Fruit fly (Drosophila melanogaster) whole organism, prepupa: Measurements from ENCODE around the gene CAH7.

Experiments
- CG10631 ChIP-seq: fragments of 200-800 bp; sonication (Bioruptor generic); optimal IDR thresholded peaks from 2 replicates; lab custom pipeline; 2016; ENCODE audit warnings: missing biosample characterization, missing genetic modification characterization
- CG11294 ChIP-seq: fragments of 200-800 bp; sonication (Bioruptor generic); IDR thresholded peaks from 2 replicates; pipeline ENCODE4 v1.3.6; 2022; ENCODE audit warnings: missing biosample characterization, missing genetic modification characterization
- CG11762 ChIP-seq: fragments of 200-800 bp; sonication (Bioruptor generic); optimal IDR thresholded peaks from 3 replicates; lab custom pipeline; 2016; ENCODE audit warnings: missing biosample characterization, missing genetic modification characterization; ENCODE audit not compliant: insufficient read depth
- CG16779 ChIP-seq: fragments of 200-800 bp; sonication (Bioruptor generic); optimal IDR thresholded peaks from 3 replicates; lab custom pipeline; 2017; ENCODE audit warnings: missing biosample characterization, mild to moderate bottlenecking, missing genetic modification characterization
- CG3032 ChIP-seq: fragments of 200-800 bp; optimal IDR thresholded peaks from 2 replicates; lab custom pipeline; 2019; ENCODE audit warnings: missing biosample characterization, mild to moderate bottlenecking, missing genetic modification characterization, moderate library complexity
- CG32006 ChIP-seq: fragments of 200-800 bp; sonication (Bioruptor generic); optimal IDR thresholded peaks from 3 replicates; lab custom pipeline; 2017; ENCODE audit warnings: missing biosample characterization, mild to moderate bottlenecking, missing genetic modification characterization
- CG6854 ChIP-seq: fragments of 200-800 bp; sonication (Bioruptor generic); optimal IDR thresholded peaks from 2 replicates; lab custom pipeline; 2017; ENCODE audit warnings: missing biosample characterization, mild to moderate bottlenecking, missing genetic modification characterization
- CG8632 ChIP-seq: fragments of 200-800 bp; sonication (Bioruptor generic); optimal IDR thresholded peaks from 3 replicates; lab custom pipeline; 2016; ENCODE audit warnings: missing biosample characterization, missing genetic modification characterization
- Hr38 ChIP-seq: sonication (Bioruptor generic); optimal IDR thresholded peaks from 2 replicates; lab custom pipeline; 2016; ENCODE audit warnings: missing biosample characterization, missing genetic modification characterization
- Hr39 ChIP-seq: fragments of 200-800 bp; sonication (Bioruptor generic); optimal IDR thresholded peaks from 2 replicates; lab custom pipeline; 2016; ENCODE audit warnings: missing biosample characterization, missing genetic modification characterization
- Sox15 ChIP-seq: fragments of 200-800 bp; sonication (Bioruptor generic); optimal IDR thresholded peaks from 3 replicates; lab custom pipeline; 2016; ENCODE audit warnings: missing biosample characterization, missing genetic modification characterization
- achi ChIP-seq: fragments of 200-800 bp; sonication (Bioruptor generic); optimal IDR thresholded peaks from 3 replicates; lab custom pipeline; 2016; ENCODE audit warnings: missing biosample characterization, missing genetic modification characterization
- esn ChIP-seq: fragments of 200-800 bp; sonication (Bioruptor generic); optimal IDR thresholded peaks from 2 replicates; lab custom pipeline; 2016; ENCODE audit warnings: missing biosample characterization, mild to moderate bottlenecking, missing genetic modification characterization, moderate library complexity
- ss ChIP-seq, 2 experiments: fragments of 200-800 bp; sonication (Bioruptor generic); optimal IDR thresholded peaks; 2 replicates in 1 of 2; 3 replicates in 1 of 2; lab custom pipeline; 2017 to 2018; ENCODE audit warnings: mild to moderate bottlenecking in 2 of 2, missing biosample characterization in 2 of 2, missing genetic modification characterization in 2 of 2, moderate library complexity in 1 of 2

- TF ChIP-seq CG32006, result peak; percentile 0
- TF ChIP-seq CG10631 (GFP tag; lab: Kevin White, UChicago), result peak; percentile 12
- no peak for TF ChIP-seq CG8632 (GFP tag; lab: Kevin White, UChicago)
- TF ChIP-seq Hr39 (GFP tag; lab: Kevin White, UChicago), result peak; percentile 28
- peak; percentile 0 for TF ChIP-seq achi (GFP tag; lab: Kevin White, UChicago)
- no peak for TF ChIP-seq ss (GFP tag; optimal IDR thresholded peaks at IDR 0.05; lab: Kevin White, UChicago)
- TF ChIP-seq esn, result peak; percentile 5
- no peak for TF ChIP-seq CG11294
- no peak for TF ChIP-seq CG16779 (tag; lab: Kevin White, UChicago)
- no peak for TF ChIP-seq Hr38 (GFP tag; lab: Kevin White, UChicago)
- peak; percentile 24 for TF ChIP-seq Sox15
- TF ChIP-seq CG6854 (GFP tag; lab: Kevin White, UChicago), result no peak
- no peak for TF ChIP-seq CG11762 (GFP tag; lab: Kevin White, UChicago)
- TF ChIP-seq CG3032, result peak; percentile 21
Measured at dm6 chr3R:10081469-10082111, 30.4 kb upstream of the CAH7 start.
